Worm (Caenorhabditis elegans) whole organism, L1 larva: ENCODE measurements around the gene K10D11.4.

Experiments
- alr-1 ChIP-seq: fragments of 200-800 bp; sonication (Bioruptor generic); optimal IDR thresholded peaks from 2 replicates; lab custom pipeline; 2018; ENCODE audit warnings: borderline replicate concordance, mild to moderate bottlenecking, missing genetic modification characterization, missing compliant biosample characterization
- blmp-1 ChIP-seq: fragments of 150-350 bp; optimal IDR thresholded peaks from 2 replicates; lab custom pipeline; 2014; ENCODE audit warnings: missing biosample characterization, missing genetic modification characterization
- dpl-1 ChIP-seq, 3 experiments: fragments of 150-350 bp in 2 of 3; sonication (generic microtip) in 1 of 3; optimal IDR thresholded peaks; 2 replicates each; lab custom pipeline; 2014 to 2017; ENCODE audit warnings: missing biosample characterization in 3 of 3, missing genetic modification characterization in 3 of 3, missing genetic modification reagents in 3 of 3
- dsc-1 ChIP-seq: sonication (generic microtip); optimal IDR thresholded peaks from 2 replicates; lab custom pipeline; 2016; ENCODE audit warnings: mild to moderate bottlenecking, missing genetic modification characterization, missing compliant biosample characterization
- efl-1 ChIP-seq, 4 experiments: fragments of 150-350 bp; optimal IDR thresholded peaks in 3 of 4; peaks in 1 of 4; 1 replicate in 1 of 4; 2 replicates in 3 of 4; lab custom pipeline; 2014; ENCODE audit warnings: missing biosample characterization in 2 of 4, missing genetic modification characterization in 2 of 4, missing genetic modification reagents in 2 of 4
- efl-3 ChIP-seq: fragments of 200-800 bp; sonication (Bioruptor generic); optimal IDR thresholded peaks from 2 replicates; lab custom pipeline; 2018; ENCODE audit warnings: mild to moderate bottlenecking, missing genetic modification characterization, missing compliant biosample characterization
- egl-27 ChIP-seq, 2 experiments: fragments of 150-350 bp in 1 of 2; sonication (generic microtip); optimal IDR thresholded peaks; 3 replicates each; lab custom pipeline; 2017 to 2018; ENCODE audit warnings: missing biosample characterization in 2 of 2, missing genetic modification characterization in 2 of 2, missing genetic modification reagents in 2 of 2
- elt-2 ChIP-seq: sonication (generic microtip); optimal IDR thresholded peaks from 2 replicates; lab custom pipeline; 2016; ENCODE audit warnings: missing genetic modification characterization, mild to moderate bottlenecking, inconsistent platforms, missing compliant biosample characterization, missing genetic modification reagents
- elt-3 ChIP-seq, 6 experiments: fragments of 150-350 bp in 1 of 6; sonication (generic microtip); optimal IDR thresholded peaks; 2 replicates each; lab custom pipeline; 2017 to 2018; ENCODE audit warnings: missing biosample characterization in 6 of 6, missing genetic modification characterization in 6 of 6, inconsistent platforms in 1 of 6
- hlh-17 ChIP-seq: fragments of 200-800 bp; sonication (Bioruptor generic); optimal IDR thresholded peaks from 2 replicates; lab custom pipeline; 2018; ENCODE audit warnings: missing genetic modification characterization, mild to moderate bottlenecking, missing compliant biosample characterization, moderate library complexity, borderline replicate concordance
- isw-1 ChIP-seq: fragments of 200-800 bp; sonication (Bioruptor generic); IDR thresholded peaks from 2 replicates; pipeline ENCODE4 v1.3.6; 2022; ENCODE audit warnings: missing genetic modification characterization, missing compliant biosample characterization
- lin-13 ChIP-seq: fragments of 150-350 bp; optimal IDR thresholded peaks from 2 replicates; lab custom pipeline; 2014; ENCODE audit warnings: missing biosample characterization, missing genetic modification reagents, missing genetic modification characterization
- lin-14 ChIP-seq: fragments of 200-800 bp; sonication (Bioruptor generic); optimal IDR thresholded peaks from 2 replicates; lab custom pipeline; 2018; ENCODE audit warnings: mild to moderate bottlenecking, missing genetic modification characterization, moderate library complexity, missing compliant biosample characterization
- mep-1 ChIP-seq: fragments of 150-350 bp; optimal IDR thresholded peaks from 2 replicates; lab custom pipeline; 2014; ENCODE audit warnings: missing biosample characterization, missing genetic modification characterization
- nhr-11 ChIP-seq: fragments of 150-350 bp; optimal IDR thresholded peaks from 2 replicates; lab custom pipeline; 2014; ENCODE audit warnings: missing biosample characterization, missing genetic modification characterization
- nhr-12 ChIP-seq: sonication (generic microtip); optimal IDR thresholded peaks from 2 replicates; lab custom pipeline; 2017; ENCODE audit warnings: missing biosample characterization, missing genetic modification characterization
- nhr-19 ChIP-seq: fragments of 200-800 bp; sonication (Bioruptor generic); conservative IDR thresholded peaks from 2 replicates; pipeline ENCODE4 v1.3.6; 2022; ENCODE audit warnings: missing genetic modification characterization, missing compliant biosample characterization
- nhr-47 ChIP-seq: sonication (generic microtip); optimal IDR thresholded peaks from 2 replicates; lab custom pipeline; 2016; ENCODE audit warnings: mild to moderate bottlenecking, missing genetic modification characterization, moderate library complexity, missing compliant biosample characterization
- nhr-76 ChIP-seq: sonication (generic microtip); optimal IDR thresholded peaks from 2 replicates; lab custom pipeline; 2017; ENCODE audit warnings: missing biosample characterization, missing genetic modification characterization
- nhr-84 ChIP-seq: sonication (generic microtip); optimal IDR thresholded peaks from 2 replicates; lab custom pipeline; 2017; ENCODE audit warnings: missing biosample characterization, missing genetic modification characterization
- nhr-85 ChIP-seq: sonication (generic microtip); peaks from one replicate; lab custom pipeline; 2016; ENCODE audit warnings: missing genetic modification characterization, inconsistent platforms, missing compliant biosample characterization
- pqm-1 ChIP-seq: sonication (generic microtip); optimal IDR thresholded peaks from 3 replicates; lab custom pipeline; 2017; ENCODE audit warnings: missing biosample characterization, missing genetic modification characterization
- snpc-4 ChIP-seq: fragments of 150-350 bp; optimal IDR thresholded peaks from 2 replicates; lab custom pipeline; 2014; ENCODE audit warnings: missing biosample characterization, missing genetic modification characterization
- snu-23 ChIP-seq: sonication (generic microtip); optimal IDR thresholded peaks from 2 replicates; lab custom pipeline; 2016; ENCODE audit warnings: missing genetic modification characterization, missing compliant biosample characterization
- sup-37 ChIP-seq: fragments of 200-800 bp; sonication (Bioruptor generic); optimal IDR thresholded peaks from 2 replicates; lab custom pipeline; 2018; ENCODE audit warnings: mild to moderate bottlenecking, missing genetic modification characterization, missing compliant biosample characterization
- tlp-1 ChIP-seq: fragments of 150-350 bp; optimal IDR thresholded peaks from 2 replicates; lab custom pipeline; 2014; ENCODE audit warnings: missing biosample characterization, missing genetic modification characterization
- unc-130 ChIP-seq: fragments of 150-350 bp; optimal IDR thresholded peaks from 2 replicates; lab custom pipeline; 2017; ENCODE audit warnings: missing biosample characterization, missing genetic modification characterization, inconsistent platforms
- unc-62 ChIP-seq: fragments of 150-350 bp; optimal IDR thresholded peaks from 2 replicates; lab custom pipeline; 2014; ENCODE audit warnings: missing biosample characterization, missing genetic modification reagents, missing genetic modification characterization
- vab-15 ChIP-seq: sonication (generic microtip); optimal IDR thresholded peaks from 2 replicates; lab custom pipeline; 2017; ENCODE audit warnings: missing genotype, mild to moderate bottlenecking, missing genetic modification characterization, missing compliant biosample characterization
- xbp-1 ChIP-seq: sonication (generic microtip); optimal IDR thresholded peaks from 2 replicates; lab custom pipeline; 2016; ENCODE audit warnings: missing genetic modification characterization, missing compliant biosample characterization
- zag-1 ChIP-seq: fragments of 150-350 bp; optimal IDR thresholded peaks from 2 replicates; lab custom pipeline; 2014; ENCODE audit warnings: missing biosample characterization, missing genetic modification characterization
- ztf-11 ChIP-seq, 2 experiments: sonication (generic microtip); optimal IDR thresholded peaks; 2 replicates each; lab custom pipeline; 2016 to 2017; ENCODE audit warnings: missing genetic modification characterization in 2 of 2, missing biosample characterization in 1 of 2, missing compliant biosample characterization in 1 of 2
- ztf-4 ChIP-seq: fragments of 150-350 bp; optimal IDR thresholded peaks from 2 replicates; lab custom pipeline; 2014; ENCODE audit warnings: missing biosample characterization, missing genetic modification characterization

Gene K10D11.4

ce11 chrIV:12994376-12994775 is at the start of gene K10D11.4:
Gene K10D11.4, minus strand, starts transcription at chrIV:12994476.
- no peak for TF ChIP-seq isw-1 (GFP tag; lab: Robert Waterston, UW)
- TF ChIP-seq efl-3 (GFP tag; lab: Kevin White, UChicago), result no peak
- no peak for TF ChIP-seq dpl-1 (GFP tag; optimal IDR thresholded peaks at IDR 0.05; lab: Kevin White, UChicago)
- TF ChIP-seq snpc-4 (tag; lab: Kevin White, UChicago), result no peak
- no peak for TF ChIP-seq nhr-76 (tag; lab: Kevin White, UChicago)
- no peak for TF ChIP-seq hlh-17 (GFP tag; lab: Kevin White, UChicago)
- TF ChIP-seq egl-27 (tag; optimal IDR thresholded peaks at IDR 0.05; lab: Kevin White, UChicago), result no peak

ce11 chrIV:13042091-13042490 is 47.8 kb upstream of the K10D11.4 start, which contains the start of gene amt-2:
Gene amt-2, plus strand, starts transcription at chrIV:13042391.
- TF ChIP-seq lin-13 (GFP tag; lab: Kevin White, UChicago) (no peak), nhr-84 (tag; lab: Kevin White, UChicago) (no peak), sup-37 (GFP tag; lab: Kevin White, UChicago) (no peak), ztf-11 (tag; optimal IDR thresholded peaks at IDR 0.05; lab: Kevin White, UChicago) (no peak), nhr-11 (tag; lab: Kevin White, UChicago) (no peak), xbp-1 (tag; lab: Kevin White, UChicago) (no peak), nhr-76 (tag; lab: Kevin White, UChicago) (no peak), snu-23 (GFP tag; lab: Kevin White, UChicago) (no peak), elt-3 (tag; optimal IDR thresholded peaks at IDR 0.05; lab: Kevin White, UChicago) (no peak)

- TF ChIP-seq mep-1 (no peak), efl-1 (optimal IDR thresholded peaks at IDR 0.05; lab: Kevin White, UChicago) (no peak), efl-1 (GFP tag; optimal IDR thresholded peaks at IDR 0.05 in 1 of 2; lab: Kevin White, UChicago) (peak in 1 of 2 experiments; percentile 77)
Observed at ce11 chrIV:13041486-13041885, 47.2 kb upstream of the K10D11.4 start.

- TF ChIP-seq nhr-19 (GFP tag; lab: Robert Waterston, UW), result no peak
- no peak for TF ChIP-seq nhr-12 (tag; lab: Kevin White, UChicago)
- TF ChIP-seq xbp-1 (tag; lab: Kevin White, UChicago), result no peak
- TF ChIP-seq zag-1 (tag; lab: Kevin White, UChicago), result no peak
- no peak for TF ChIP-seq lin-14 (GFP tag; lab: Kevin White, UChicago)
- no peak for TF ChIP-seq tlp-1 (tag; lab: Kevin White, UChicago)
- no peak for TF ChIP-seq unc-130
Observed at ce11 chrIV:13038888-13039287, 44.6 kb upstream of the K10D11.4 start, which contains the start of gene F49E11.2. Gene F49E11.2, minus strand, starts transcription at chrIV:13038988.

ce11 chrIV:13036835-13037234 is 42.6 kb upstream of the K10D11.4 start:
- no peak for TF ChIP-seq tlp-1 (tag; lab: Kevin White, UChicago)
- TF ChIP-seq mep-1, result no peak
- TF ChIP-seq pqm-1 (tag; lab: Kevin White, UChicago), result no peak
- TF ChIP-seq blmp-1 (tag; lab: Kevin White, UChicago), result peak; percentile 7

- TF ChIP-seq alr-1 (tag; lab: Kevin White, UChicago), result no peak
- TF ChIP-seq efl-1 (optimal IDR thresholded peaks at IDR 0.05; lab: Kevin White, UChicago), result no peak
- TF ChIP-seq efl-1 (GFP tag; optimal IDR thresholded peaks at IDR 0.05 in 1 of 2; lab: Kevin White, UChicago), result peak in 1 of 2 experiments; percentile 64
- TF ChIP-seq vab-15, result no peak
- TF ChIP-seq, all 84 proteins: peak for 1
Observed at ce11 chrIV:13035302-13035701, 41.0 kb upstream of the K10D11.4 start.

- peak; percentile 20 for TF ChIP-seq dsc-1 (tag; lab: Kevin White, UChicago)
- TF ChIP-seq unc-62 (GFP tag; lab: Kevin White, UChicago), result no peak
- TF ChIP-seq nhr-47 (tag; lab: Kevin White, UChicago), result peak; percentile 22
- TF ChIP-seq lin-13 (GFP tag; lab: Kevin White, UChicago), result no peak
- no peak for TF ChIP-seq elt-2
- TF ChIP-seq ztf-4 (tag; lab: Kevin White, UChicago), result no peak
- no peak for TF ChIP-seq nhr-85 (tag; lab: Kevin White, UChicago)
- TF ChIP-seq, all 84 proteins: peak for 2
Observed at ce11 chrIV:13033516-13033915, 39.2 kb upstream of the K10D11.4 start.
